Worm (Caenorhabditis elegans): ENCODE data around the gene Y43F8B.13.

The Y43F8B.13 gene

ce11 chrV:19429605-19430004 is 26.1 kb upstream of the Y43F8B.13 start (continued):
- TF ChIP-seq egl-13 (tag; optimal IDR thresholded peaks at IDR 0.05), result no peak
- no peak for TF ChIP-seq irx-1 (tag; optimal IDR thresholded peaks at IDR 0.05)
- no peak for TF ChIP-seq alr-1 (tag; optimal IDR thresholded peaks at IDR 0.05; ENCODE audit: borderline replicate concordance)
- no peak for TF ChIP-seq unc-130 (tag; optimal IDR thresholded peaks at IDR 0.05)
- no peak for TF ChIP-seq pqm-1 (tag; optimal IDR thresholded peaks at IDR 0.05)
- TF ChIP-seq unc-98 (GFP tag; IDR thresholded peaks at IDR 0.05), result no peak
- no peak for TF ChIP-seq nhr-90 (tag; optimal IDR thresholded peaks at IDR 0.05; ENCODE audit: poor library complexity)
- TF ChIP-seq ztf-4 (tag; optimal IDR thresholded peaks at IDR 0.05), result no peak
- no peak for TF ChIP-seq fkh-8 (tag; optimal IDR thresholded peaks at IDR 0.05)
- TF ChIP-seq lir-3 (tag; optimal IDR thresholded peaks at IDR 0.05; ENCODE audit: poor library complexity), result no peak
- no peak for TF ChIP-seq ama-1 (optimal IDR thresholded peaks at IDR 0.05)
- TF ChIP-seq Y116A8C.19 (tag; optimal IDR thresholded peaks at IDR 0.05; ENCODE audit: borderline replicate concordance), result no peak
- TF ChIP-seq unc-30 (tag; optimal IDR thresholded peaks at IDR 0.05), result no peak
- no peak for TF ChIP-seq ets-5 (GFP tag; IDR thresholded peaks at IDR 0.05)
- TF ChIP-seq lin-14 (GFP tag; optimal IDR thresholded peaks at IDR 0.05), result peak; percentile 73
- TF ChIP-seq mab-9 (GFP tag; IDR thresholded peaks at IDR 0.05), result no peak
- TF ChIP-seq nhr-84 (tag; optimal IDR thresholded peaks at IDR 0.05), result no peak
- TF ChIP-seq vab-15 (tag; optimal IDR thresholded peaks at IDR 0.05), result no peak
- TF ChIP-seq nhr-19 (GFP tag; conservative IDR thresholded peaks at IDR 0.05), result peak; percentile 29; the same call in 1 of the 2 replicates
- no peak for TF ChIP-seq elt-3 (tag; optimal IDR thresholded peaks at IDR 0.05)
- TF ChIP-seq lin-15B (tag; optimal IDR thresholded peaks at IDR 0.05), result no peak
- no peak for TF ChIP-seq aly-2 (tag; optimal IDR thresholded peaks at IDR 0.05)
- TF ChIP-seq aha-1 (tag; optimal IDR thresholded peaks at IDR 0.05), result no peak
- TF ChIP-seq mdl-1 (tag; optimal IDR thresholded peaks at IDR 0.05), result no peak
- TF ChIP-seq ceh-8 (GFP tag; optimal IDR thresholded peaks at IDR 0.05), result no peak
- TF ChIP-seq nhr-85 (tag), result peak; percentile 95
- TF ChIP-seq snpc-4 (tag; optimal IDR thresholded peaks at IDR 0.05), result no peak
- TF ChIP-seq swsn-7 (tag; optimal IDR thresholded peaks at IDR 0.05), result no peak
- TF ChIP-seq tbx-2 (tag; optimal IDR thresholded peaks at IDR 0.05), result no peak
- TF ChIP-seq unc-86 (tag; optimal IDR thresholded peaks at IDR 0.05), result no peak
- TF ChIP-seq unc-62 (GFP tag; optimal IDR thresholded peaks at IDR 0.05), result no peak
- TF ChIP-seq snu-23 (GFP tag; optimal IDR thresholded peaks at IDR 0.05), result peak; percentile 21
- no peak for TF ChIP-seq skn-1 (tag; optimal IDR thresholded peaks at IDR 0.05)
- TF ChIP-seq F16B12.6 (tag; optimal IDR thresholded peaks at IDR 0.05), result no peak
- TF ChIP-seq hlh-4 (tag; optimal IDR thresholded peaks at IDR 0.05), result no peak
- TF ChIP-seq sptf-1 (tag; optimal IDR thresholded peaks at IDR 0.05), result no peak
- TF ChIP-seq C34B4.2 (tag; optimal IDR thresholded peaks at IDR 0.05), result no peak
- TF ChIP-seq ceh-63 (GFP tag; optimal IDR thresholded peaks at IDR 0.05), result no peak
- no peak for TF ChIP-seq C16A3.4 (tag; optimal IDR thresholded peaks at IDR 0.05)
- TF ChIP-seq sox-4 (tag; optimal IDR thresholded peaks at IDR 0.05), result no peak
- peak; percentile 19 for TF ChIP-seq zip-4 (GFP tag; optimal IDR thresholded peaks at IDR 0.05)
- TF ChIP-seq efl-1 (optimal IDR thresholded peaks at IDR 0.05), result no peak
- no peak for TF ChIP-seq efl-1 (GFP tag; optimal IDR thresholded peaks at IDR 0.05 in 1 of 2)
- TF ChIP-seq nhr-11 (tag; optimal IDR thresholded peaks at IDR 0.05), result no peak
- no peak for TF ChIP-seq ztf-11 (tag; optimal IDR thresholded peaks at IDR 0.05)
- TF ChIP-seq nhr-237 (tag; optimal IDR thresholded peaks at IDR 0.05), result no peak
- TF ChIP-seq elt-2 (tag; optimal IDR thresholded peaks at IDR 0.05), result no peak
- peak; percentile 36 for TF ChIP-seq nhr-71 (tag; optimal IDR thresholded peaks at IDR 0.05)
- TF ChIP-seq ceh-82 (tag; optimal IDR thresholded peaks at IDR 0.05), result no peak
- TF ChIP-seq efl-3 (GFP tag; optimal IDR thresholded peaks at IDR 0.05), result no peak
- TF ChIP-seq pag-3 (tag; optimal IDR thresholded peaks at IDR 0.05; ENCODE audit: borderline replicate concordance, insufficient read depth), result no peak
- no peak for TF ChIP-seq ceh-90 (tag; optimal IDR thresholded peaks at IDR 0.05)
- no peak for TF ChIP-seq egl-27 (tag; optimal IDR thresholded peaks at IDR 0.05)
